Fruit fly (Drosophila melanogaster) whole organism, adult: Measurements from ENCODE around the gene CheA86a.

Source experiments
- Crg-1 ChIP-seq: fragments of 200-800 bp; sonication (Bioruptor generic); optimal IDR thresholded peaks from 2 replicates; lab custom pipeline; 2016; ENCODE audit warnings: missing biosample characterization, missing genetic modification characterization
- Hr96 ChIP-seq: fragments of 200-800 bp; sonication (Bioruptor generic); optimal IDR thresholded peaks from 2 replicates; lab custom pipeline; 2016; ENCODE audit warnings: missing biosample characterization, missing genetic modification characterization
- cic ChIP-seq: fragments of 200-800 bp; sonication (Bioruptor generic); optimal IDR thresholded peaks from 2 replicates; lab custom pipeline; 2017; ENCODE audit warnings: missing biosample characterization, mild to moderate bottlenecking, missing genetic modification characterization, moderate library complexity
- cnc ChIP-seq, 2 experiments: fragments of >200 bp; optimal IDR thresholded peaks; 2 replicates each; lab custom pipeline; 2017

Gene CheA86a

DNA sequence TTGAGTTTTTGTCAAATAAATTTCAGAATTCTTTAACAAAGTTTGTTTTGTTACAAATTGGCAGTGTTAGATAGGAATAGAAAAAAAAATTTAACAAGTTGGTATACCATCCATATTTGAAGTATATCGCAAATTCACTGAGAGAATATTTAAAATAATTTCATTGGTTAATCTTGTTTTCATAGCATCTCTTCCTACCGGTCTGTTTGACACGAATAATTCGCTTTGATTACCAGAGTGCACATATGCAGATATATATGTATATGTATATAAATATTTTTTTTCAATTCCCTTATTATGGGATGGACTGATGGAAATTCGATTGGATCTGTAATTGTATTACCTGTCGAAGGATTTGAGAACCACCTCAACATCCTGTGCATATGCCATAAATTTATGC, 29.4 kb downstream of the CheA86a start, which contains the start of gene SdhCL:
SdhCL (minus strand) TSS at position 101 of the 400 bp plus-strand sequence.
- TF ChIP-seq Hr96 (GFP tag; lab: Kevin White, UChicago) (no peak), cic (GFP tag; lab: Kevin White, UChicago) (no peak), Crg-1 (GFP tag; lab: Kevin White, UChicago) (no peak), cnc (optimal IDR thresholded peaks at IDR 0.05; lab: Kevin White, UChicago) (no peak)
